Fruit fly (Drosophila melanogaster): ENCODE results near the gene cal1.
A peak's percentile ranks its signal among the peaks of the same experiment; 100 is the strongest.

Gene cal1

DNA sequence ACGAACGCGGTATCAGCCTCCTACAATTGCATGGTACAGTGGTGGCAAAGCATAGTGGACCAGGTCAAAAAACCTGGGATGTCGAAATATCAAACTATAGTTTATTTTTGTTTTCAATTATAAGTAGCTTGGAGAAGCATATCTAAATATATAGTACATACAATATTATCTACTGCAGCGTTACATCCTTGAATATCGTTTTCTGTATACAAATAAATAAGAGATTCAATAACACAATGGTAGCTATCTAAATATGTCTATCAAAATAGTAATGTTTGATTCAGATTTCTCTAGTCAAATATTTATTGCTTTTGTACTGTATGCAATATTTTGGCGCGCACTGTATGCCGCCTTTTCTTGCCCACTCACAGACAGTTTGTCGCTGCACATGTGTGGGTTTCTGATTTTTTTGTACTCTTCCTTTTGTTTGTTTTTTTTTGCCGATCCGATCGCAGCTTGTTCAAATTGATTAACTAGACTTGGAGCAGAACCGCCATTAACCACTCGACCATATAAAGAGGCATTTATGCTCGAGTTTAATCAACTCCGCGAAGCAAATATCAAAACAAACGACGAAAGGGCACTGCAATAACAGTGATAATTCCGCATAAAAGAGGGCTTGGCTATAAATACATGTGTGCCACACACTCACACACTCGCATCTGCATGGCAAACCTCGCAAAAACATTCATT is 7.3 kb upstream of the cal1 start (continued):
- peak; percentile 63 for TF ChIP-seq CG17802 (tag; optimal IDR thresholded peaks at IDR 0.05)
- peak; percentile 89 for TF ChIP-seq lbe (GFP tag; optimal IDR thresholded peaks at IDR 0.05)
- peak; percentile 85 for TF ChIP-seq trh (GFP tag; optimal IDR thresholded peaks at IDR 0.05)
- peak; percentile 86 for TF ChIP-seq H2.0 (GFP tag; IDR thresholded peaks at IDR 0.05)
- peak; percentile 84 for TF ChIP-seq gsb (GFP tag; IDR thresholded peaks at IDR 0.05)
- TF ChIP-seq CG10267 (tag; optimal IDR thresholded peaks at IDR 0.05) = peak; percentile 90
- TF ChIP-seq CG3726 (GFP tag; IDR thresholded peaks at IDR 0.05) = peak; percentile 87
- TF ChIP-seq Hr39 (optimal IDR thresholded peaks at IDR 0.05) = no peak
- peak; percentile 97 for TF ChIP-seq unpg (GFP tag; optimal IDR thresholded peaks at IDR 0.05)
- TF ChIP-seq CG13424 (tag; optimal IDR thresholded peaks at IDR 0.05) = peak; percentile 96
- peak; percentile 86 for TF ChIP-seq Bdp1 (GFP tag; optimal IDR thresholded peaks at IDR 0.05)
- peak; percentile 88 for TF ChIP-seq CG11093 (GFP tag; IDR thresholded peaks at IDR 0.05)
- peak; percentile 89 for TF ChIP-seq CG3065 (GFP tag; optimal IDR thresholded peaks at IDR 0.05)
- TF ChIP-seq Sin3A (optimal IDR thresholded peaks at IDR 0.05) = no peak
- peak; percentile 96 for TF ChIP-seq CG1529 (GFP tag; optimal IDR thresholded peaks at IDR 0.05)
- TF ChIP-seq HLHmδ (GFP tag; optimal IDR thresholded peaks at IDR 0.05) = no peak
- peak in 1 of 2 experiments; percentile 98 for TF ChIP-seq Eip74EF (GFP tag; optimal IDR thresholded peaks at IDR 0.05)
- peak; percentile 94 for TF ChIP-seq nerfin-1 (tag; optimal IDR thresholded peaks at IDR 0.05)
- TF ChIP-seq ewg (GFP tag; optimal IDR thresholded peaks at IDR 0.05) = peak; percentile 90
- TF ChIP-seq org-1 (GFP tag; optimal IDR thresholded peaks at IDR 0.05) = peak; percentile 96
- TF ChIP-seq CG15479 (GFP tag; optimal IDR thresholded peaks at IDR 0.05) = no peak
- peak; percentile 87 for TF ChIP-seq CG4854 (GFP tag; optimal IDR thresholded peaks at IDR 0.05)
- TF ChIP-seq ham (GFP tag; IDR thresholded peaks at IDR 0.05) = peak; percentile 62
- TF ChIP-seq lilli (GFP tag; optimal IDR thresholded peaks at IDR 0.05) = peak; percentile 94
- peak; percentile 83 for TF ChIP-seq CG8089 (GFP tag; optimal IDR thresholded peaks at IDR 0.05)
- TF ChIP-seq dan (GFP tag; IDR thresholded peaks at IDR 0.05) = 0 out of 2 replicates have a peak, but pooled peaks have one; percentile 35
- peak; percentile 91 for TF ChIP-seq klu (GFP tag; IDR thresholded peaks at IDR 0.05)
- TF ChIP-seq zen2 (GFP tag; IDR thresholded peaks at IDR 0.05; ENCODE audit: partially characterized antibody) = no peak
- no peak for TF ChIP-seq Hey (tag; optimal IDR thresholded peaks at IDR 0.05)
- TF ChIP-seq CG10565 (GFP tag; optimal IDR thresholded peaks at IDR 0.05) = peak; percentile 87
- TF ChIP-seq Xbp1 (GFP tag; optimal IDR thresholded peaks at IDR 0.05) = peak; percentile 95
- peak; percentile 92 for TF ChIP-seq otp (GFP tag; IDR thresholded peaks at IDR 0.05)
- TF ChIP-seq CG2129 (GFP tag; IDR thresholded peaks at IDR 0.05; ENCODE audit: partially characterized antibody) = no peak
- peak; percentile 94 for TF ChIP-seq CG17385 (GFP tag; optimal IDR thresholded peaks at IDR 0.05)
- TF ChIP-seq CG10147 (GFP tag; optimal IDR thresholded peaks at IDR 0.05) = peak; percentile 88
- TF ChIP-seq sd (tag; optimal IDR thresholded peaks at IDR 0.05) = peak; percentile 85
- peak; percentile 79 for TF ChIP-seq crc (GFP tag; optimal IDR thresholded peaks at IDR 0.05)
- peak; percentile 86 for TF ChIP-seq HLH54F (GFP tag; optimal IDR thresholded peaks at IDR 0.05)
- peak; percentile 95 for TF ChIP-seq Meics (GFP tag; optimal IDR thresholded peaks at IDR 0.05)
- TF ChIP-seq wor (GFP tag; IDR thresholded peaks at IDR 0.05) = peak; percentile 92
- TF ChIP-seq az2 (GFP tag; optimal IDR thresholded peaks at IDR 0.05) = peak; percentile 96
- peak; percentile 78 for TF ChIP-seq CG4404 (GFP tag; IDR thresholded peaks at IDR 0.05)
- TF ChIP-seq Scr (GFP tag; IDR thresholded peaks at IDR 0.05; ENCODE audit: partially characterized antibody) = no peak
- TF ChIP-seq psq (GFP tag; optimal IDR thresholded peaks at IDR 0.05) = peak; percentile 67
- TF ChIP-seq bcd (GFP tag; optimal IDR thresholded peaks at IDR 0.05) = peak; percentile 96
- TF ChIP-seq CG1647 (GFP tag; optimal IDR thresholded peaks at IDR 0.05) = peak; percentile 73
- peak; percentile 75; the same call in 1 of the 2 replicates for TF ChIP-seq toy (GFP tag; IDR thresholded peaks at IDR 0.05)
- peak; percentile 88 for TF ChIP-seq CG34376 (GFP tag; optimal IDR thresholded peaks at IDR 0.05)
- peak; percentile 92 for TF ChIP-seq ind (GFP tag; optimal IDR thresholded peaks at IDR 0.05)
- peak; percentile 93 for TF ChIP-seq D19A (tag; optimal IDR thresholded peaks at IDR 0.05)

Measured in whole organism, embryonic.